Worm (Caenorhabditis elegans): Measurements from ENCODE around the gene apb-1.
A peak's percentile ranks its signal among the peaks of the same experiment; 100 is the strongest.

Gene apb-1

DNA sequence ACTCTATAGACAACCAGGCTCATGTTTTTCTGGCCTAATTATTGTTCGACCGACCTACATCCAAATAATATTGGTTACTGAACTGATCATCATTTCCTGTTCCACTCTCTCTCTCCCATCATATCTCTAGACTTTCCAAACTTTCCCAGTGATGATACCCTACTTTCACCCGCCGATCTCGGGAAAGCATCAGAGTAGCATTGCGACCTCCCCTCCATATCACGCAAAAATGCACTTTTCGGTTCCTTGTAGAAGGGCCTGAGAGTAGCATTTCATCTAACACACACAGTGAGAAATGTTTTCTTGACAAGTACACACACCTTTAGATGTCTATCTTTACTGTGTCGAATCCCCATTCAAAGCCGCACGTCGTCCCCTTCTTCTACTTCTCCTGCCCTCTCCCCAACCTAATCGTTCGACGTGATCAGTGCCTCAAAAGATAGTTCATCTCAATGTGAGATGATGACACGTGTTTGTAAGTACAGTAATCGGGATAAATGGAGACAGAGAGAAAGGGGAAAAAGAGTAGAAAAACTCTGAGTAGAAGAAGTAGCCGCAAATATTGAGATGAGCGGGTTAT, 36.1 kb upstream of the apb-1 start:
- TF ChIP-seq lsy-2 (tag; optimal IDR thresholded peaks at IDR 0.05) (peak in 1 of 2 experiments; percentile 30), nhr-28 (tag; optimal IDR thresholded peaks at IDR 0.05) (peak; percentile 2), gei-8 (GFP tag; optimal IDR thresholded peaks at IDR 0.05) (no peak), hlh-30 (tag; optimal IDR thresholded peaks at IDR 0.05; ENCODE audit: insufficient read depth) (no peak), unc-62 (GFP tag; optimal IDR thresholded peaks at IDR 0.05 in 1 of 2) (peak in 1 of 2 experiments; percentile 9), unc-62 (tag; optimal IDR thresholded peaks at IDR 0.05) (no peak), ztf-11 (tag; optimal IDR thresholded peaks at IDR 0.05) (no peak), fkh-10 (GFP tag; optimal IDR thresholded peaks at IDR 0.05) (no peak), snpc-4 (tag; optimal IDR thresholded peaks at IDR 0.05) (no peak)

- TF ChIP-seq nhr-28 (tag; optimal IDR thresholded peaks at IDR 0.05) (peak; percentile 3), nhr-48 (tag; optimal IDR thresholded peaks at IDR 0.05) (no peak)
These were observed 31.9 kb upstream of the apb-1 start, which contains the start of gene acbp-8 for ce11 chrIII:2628690-2629089. Gene acbp-8 (plus strand): TSS chrIII:2629013.

ce11 chrIII:2622870-2623269, 26.0 kb upstream of the apb-1 start, which contains the start of gene Y71H2B.2:
Gene Y71H2B.2 (plus strand): TSS chrIII:2623170.
- no peak for TF ChIP-seq zfp-2 (tag; optimal IDR thresholded peaks at IDR 0.05)
- TF ChIP-seq lin-38 (GFP tag; IDR thresholded peaks at IDR 0.05): no peak
- TF ChIP-seq nhr-11 (tag; optimal IDR thresholded peaks at IDR 0.05): no peak
- TF ChIP-seq daf-16 (GFP tag; optimal IDR thresholded peaks at IDR 0.05): no peak
- no peak for TF ChIP-seq daf-16 (tag; optimal IDR thresholded peaks at IDR 0.05)
- no peak for TF ChIP-seq Y105C5A.15 (GFP tag; IDR thresholded peaks at IDR 0.05)
- TF ChIP-seq arid-1 (GFP tag; conservative IDR thresholded peaks at IDR 0.05): no peak
- TF ChIP-seq mdt-29 (GFP tag; IDR thresholded peaks at IDR 0.05): no peak
- no peak for TF ChIP-seq aha-1 (tag)
- no peak for TF ChIP-seq daf-19 (GFP tag; conservative IDR thresholded peaks at IDR 0.05)
- no peak for TF ChIP-seq nhr-25 (tag; optimal IDR thresholded peaks at IDR 0.05; ENCODE audit: borderline replicate concordance, insufficient read depth)
- TF ChIP-seq saeg-2 (GFP tag; IDR thresholded peaks at IDR 0.05): no peak
- no peak for TF ChIP-seq lin-15B (tag; optimal IDR thresholded peaks at IDR 0.05)
- TF ChIP-seq nhr-6 (tag; optimal IDR thresholded peaks at IDR 0.05): no peak
- no peak for TF ChIP-seq duxl-1 (tag; optimal IDR thresholded peaks at IDR 0.05; ENCODE audit: poor library complexity)

DNA sequence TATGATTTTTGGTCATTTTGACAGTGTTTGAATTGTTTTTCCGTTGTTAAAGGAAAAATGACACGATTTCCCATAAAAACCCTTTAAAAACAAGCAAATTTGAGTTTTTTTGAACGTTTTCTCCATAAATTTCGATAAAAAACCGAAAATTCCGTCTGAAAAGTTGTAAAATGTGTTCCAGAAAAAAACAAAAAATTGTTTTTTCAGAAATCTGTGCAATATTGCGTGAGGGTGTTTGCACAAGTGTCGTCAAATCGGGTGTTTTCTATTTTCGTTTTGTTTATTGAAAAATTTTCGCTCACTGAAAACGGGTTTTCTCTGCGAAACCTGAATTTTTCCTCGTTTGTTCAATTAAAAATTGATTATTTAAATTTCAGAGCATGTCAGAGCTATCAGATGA, 22.7 kb upstream of the apb-1 start, which contains the start of gene ppfr-4:
Gene ppfr-4 (plus strand): TSS at position 378 of the 400 bp plus-strand sequence.
- TF ChIP-seq ama-1 (optimal IDR thresholded peaks at IDR 0.05) (no peak), set-16 (GFP tag; IDR thresholded peaks at IDR 0.05) (no peak), daf-16 (GFP tag; optimal IDR thresholded peaks at IDR 0.05) (no peak), daf-16 (tag; optimal IDR thresholded peaks at IDR 0.05) (peak; percentile 15), aly-2 (tag; optimal IDR thresholded peaks at IDR 0.05) (no peak), F26F4.8 (GFP tag; conservative IDR thresholded peaks at IDR 0.05) (no peak), php-3 (GFP tag; IDR thresholded peaks at IDR 0.05) (no peak), nhr-237 (tag; optimal IDR thresholded peaks at IDR 0.05) (no peak), lsy-2 (tag; optimal IDR thresholded peaks at IDR 0.05) (peak in 1 of 2 experiments; percentile 24), saeg-2 (GFP tag; IDR thresholded peaks at IDR 0.05) (no peak), dve-1 (tag; optimal IDR thresholded peaks at IDR 0.05; ENCODE audit: insufficient read depth) (peak; percentile 1), zfp-2 (tag; optimal IDR thresholded peaks at IDR 0.05) (no peak), dpl-1 (GFP tag; optimal IDR thresholded peaks at IDR 0.05) (peak; percentile 19), mdt-29 (GFP tag; IDR thresholded peaks at IDR 0.05) (no peak), hmg-1.1 (GFP tag; IDR thresholded peaks at IDR 0.05) (no peak)

- no peak for TF ChIP-seq lsy-2 (tag; optimal IDR thresholded peaks at IDR 0.05)
These were observed 21.8 kb upstream of the apb-1 start, which contains the start of gene Y71H2B.4 for ce11 chrIII:2618663-2619062. Gene Y71H2B.4 (plus strand): TSS chrIII:2618963.
